Worm (Caenorhabditis elegans) whole organism, L2 larva: ENCODE data around the gene sri-4.

Source experiments
- aly-2 ChIP-seq: fragments of 150-350 bp; optimal IDR thresholded peaks from 2 replicates; lab custom pipeline; 2014; ENCODE audit warnings: missing biosample characterization, missing genetic modification characterization
- blmp-1 ChIP-seq: sonication (generic microtip); optimal IDR thresholded peaks from 2 replicates; lab custom pipeline; 2017; ENCODE audit warnings: missing genetic modification characterization, mild to moderate bottlenecking, missing compliant biosample characterization, antibody characterized with exemption, moderate library complexity; ENCODE audit not compliant: insufficient read depth
- dmd-4 ChIP-seq: sonication (generic microtip); optimal IDR thresholded peaks from 2 replicates; lab custom pipeline; 2017; ENCODE audit warnings: missing biosample characterization, missing genetic modification characterization
- elt-1 ChIP-seq: fragments of 150-350 bp; optimal IDR thresholded peaks from 2 replicates; lab custom pipeline; 2014; ENCODE audit warnings: missing biosample characterization, missing genetic modification characterization
- mab-5 ChIP-seq: fragments of 150-350 bp; optimal IDR thresholded peaks from 2 replicates; lab custom pipeline; 2014; ENCODE audit warnings: missing biosample characterization, missing genetic modification characterization
- nhr-12 ChIP-seq: fragments of 150-350 bp; optimal IDR thresholded peaks from 2 replicates; lab custom pipeline; 2014; ENCODE audit warnings: missing biosample characterization, missing genetic modification characterization
- nhr-6 ChIP-seq: fragments of 150-350 bp; optimal IDR thresholded peaks from 2 replicates; lab custom pipeline; 2014; ENCODE audit warnings: missing biosample characterization, missing genetic modification characterization
- snpc-4 ChIP-seq: fragments of 150-350 bp; optimal IDR thresholded peaks from 2 replicates; lab custom pipeline; 2014; ENCODE audit warnings: missing biosample characterization, missing genetic modification characterization
- unc-55 ChIP-seq: fragments of 150-350 bp; sonication (generic microtip); optimal IDR thresholded peaks from 3 replicates; lab custom pipeline; 2014; ENCODE audit warnings: missing biosample characterization, missing genetic modification reagents, missing genetic modification characterization

DNA sequence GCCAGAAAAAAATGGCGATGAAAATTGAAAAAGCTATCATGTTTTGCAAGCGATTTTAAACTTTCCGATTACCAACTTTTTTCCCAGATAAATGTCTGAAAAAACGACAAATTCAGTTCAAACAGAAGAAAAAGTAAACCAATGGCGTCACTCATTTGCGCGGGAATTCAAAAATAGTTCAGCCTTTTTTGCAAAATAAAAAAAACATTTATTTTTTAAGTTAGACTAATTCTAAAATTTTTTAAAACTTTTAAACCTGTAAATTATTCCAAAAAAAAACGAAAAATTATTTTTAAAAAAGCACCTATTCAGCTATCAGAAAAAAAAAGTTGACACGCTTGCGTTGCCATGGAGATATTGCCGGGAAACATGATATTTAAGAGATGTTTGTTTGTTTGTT lies 35.3 kb upstream of the sri-4 start, which contains the start of gene cyp-33C11:
- TF ChIP-seq unc-55 (GFP tag; lab: Kevin White, UChicago): no peak
- no peak for TF ChIP-seq nhr-12 (tag; lab: Kevin White, UChicago)
- no peak for TF ChIP-seq snpc-4 (tag; lab: Kevin White, UChicago)
- no peak for TF ChIP-seq nhr-6
- TF ChIP-seq elt-1 (tag; lab: Kevin White, UChicago): no peak
- no peak for TF ChIP-seq mab-5 (tag; lab: Kevin White, UChicago)
- no peak for TF ChIP-seq dmd-4 (tag; lab: Kevin White, UChicago)
- TF ChIP-seq blmp-1: no peak
- TF ChIP-seq aly-2 (tag; lab: Kevin White, UChicago): no peak
